Worm (Caenorhabditis elegans) whole organism, L4/young adult: ENCODE results near the gene nlp-33.

Experiments
- W03F9.2 ChIP-seq: fragments of 150-350 bp; optimal IDR thresholded peaks from 2 replicates; lab custom pipeline; 2014; ENCODE audit warnings: missing biosample characterization, missing genetic modification characterization
- dao-5 ChIP-seq: sonication (generic microtip); optimal IDR thresholded peaks from 2 replicates; lab custom pipeline; 2016; ENCODE audit warnings: missing genotype, missing genetic modification characterization, moderate library complexity, missing compliant biosample characterization
- him-1 ChIP-seq: sonication (generic microtip); optimal IDR thresholded peaks from 2 replicates; lab custom pipeline; 2016; ENCODE audit warnings: missing genotype, missing genetic modification reagents, missing genetic modification characterization, missing compliant biosample characterization

- TF ChIP-seq dao-5 (tag; lab: Kevin White, UChicago) (no peak), him-1 (no peak), W03F9.2 (tag; lab: Kevin White, UChicago) (no peak)
These were observed 27.5 kb downstream of the nlp-33 start for ce11 chrV:11174663-11175062.
